Worm (Caenorhabditis elegans): ENCODE measurements around the gene osgn-1.
"Not testable (repeated sequence)": the region's sequence is repeated elsewhere in the genome, so short reads cannot be mapped to it uniquely, and the experiment has no call there.

Gene osgn-1

DNA sequence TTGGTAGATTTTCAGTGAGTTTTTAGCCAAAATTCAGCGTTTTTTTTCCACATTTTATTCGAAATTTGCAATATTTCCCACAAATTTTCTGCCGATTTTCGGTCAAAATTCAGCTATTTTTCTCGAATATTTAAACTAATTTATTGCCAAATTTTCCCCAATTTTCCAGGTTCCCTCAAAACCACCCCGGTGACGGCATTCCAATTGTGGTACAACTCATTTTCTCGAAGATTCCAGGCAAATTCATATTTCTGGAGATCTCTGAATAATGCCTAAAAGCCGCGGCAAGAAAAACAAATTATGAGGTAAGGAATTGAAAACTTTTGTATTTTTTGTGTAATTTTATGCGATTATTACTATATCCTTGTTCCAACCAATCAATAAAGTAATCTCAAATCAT is at the start of gene osgn-1:
Gene osgn-1, plus strand, starts transcription at position 301 of the 400 bp plus-strand sequence.
- no peak for TF ChIP-seq dao-5 (tag; optimal IDR thresholded peaks at IDR 0.05)
- no peak for TF ChIP-seq W03F9.2 (tag; optimal IDR thresholded peaks at IDR 0.05)
- TF ChIP-seq him-1 (tag; optimal IDR thresholded peaks at IDR 0.05), result no peak

DNA sequence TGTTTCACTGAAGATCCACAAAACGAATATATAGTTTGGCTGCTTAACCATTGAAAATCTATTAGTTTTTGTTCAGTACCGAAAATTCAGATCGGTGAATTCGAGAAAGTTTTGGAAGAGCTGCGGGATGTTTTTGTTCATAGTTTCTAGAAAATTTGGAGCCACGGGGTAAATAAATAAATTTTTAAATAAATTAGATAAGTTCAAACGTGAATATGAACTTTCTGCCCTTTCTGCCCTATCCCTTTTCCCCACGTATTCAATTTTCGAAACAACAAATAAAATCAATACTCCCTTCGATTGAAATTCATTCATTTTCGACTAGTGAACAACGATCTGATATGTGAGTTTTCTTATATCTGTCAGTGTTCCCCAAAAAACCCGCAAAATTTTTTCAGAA is 45.1 kb upstream of the osgn-1 start, which contains the start of gene scrm-5:
Gene scrm-5, plus strand, starts transcription at position 301 of the 400 bp plus-strand sequence.
- TF ChIP-seq W03F9.2 (tag; optimal IDR thresholded peaks at IDR 0.05) (no peak), him-1 (tag; optimal IDR thresholded peaks at IDR 0.05) (no peak), dao-5 (tag; optimal IDR thresholded peaks at IDR 0.05) (no peak)

DNA sequence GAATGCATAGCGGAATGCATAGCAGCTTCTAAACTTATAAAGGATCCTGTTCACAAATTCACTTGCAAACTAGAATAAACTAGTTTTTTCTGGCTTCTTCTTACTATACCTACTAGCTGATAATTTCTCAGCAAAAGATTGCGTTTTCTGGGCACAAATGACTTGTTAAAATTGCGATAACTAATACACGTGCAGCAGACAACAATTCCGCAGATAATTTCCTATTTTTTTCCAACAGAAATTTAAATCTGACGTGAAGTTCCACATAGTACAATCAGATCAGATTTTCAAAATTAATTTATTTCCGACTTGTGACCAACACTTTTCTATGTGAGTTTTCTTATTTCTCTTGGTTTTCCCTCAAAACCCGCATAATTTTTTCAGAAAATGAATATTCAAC is 42.8 kb upstream of the osgn-1 start, which contains the start of gene scrm-8:
Gene scrm-8, plus strand, starts transcription at position 301 of the 400 bp plus-strand sequence.
- TF ChIP-seq W03F9.2 (tag; optimal IDR thresholded peaks at IDR 0.05), result no peak
- no peak for TF ChIP-seq him-1 (tag; optimal IDR thresholded peaks at IDR 0.05)
- TF ChIP-seq dao-5 (tag; optimal IDR thresholded peaks at IDR 0.05), result no peak

DNA sequence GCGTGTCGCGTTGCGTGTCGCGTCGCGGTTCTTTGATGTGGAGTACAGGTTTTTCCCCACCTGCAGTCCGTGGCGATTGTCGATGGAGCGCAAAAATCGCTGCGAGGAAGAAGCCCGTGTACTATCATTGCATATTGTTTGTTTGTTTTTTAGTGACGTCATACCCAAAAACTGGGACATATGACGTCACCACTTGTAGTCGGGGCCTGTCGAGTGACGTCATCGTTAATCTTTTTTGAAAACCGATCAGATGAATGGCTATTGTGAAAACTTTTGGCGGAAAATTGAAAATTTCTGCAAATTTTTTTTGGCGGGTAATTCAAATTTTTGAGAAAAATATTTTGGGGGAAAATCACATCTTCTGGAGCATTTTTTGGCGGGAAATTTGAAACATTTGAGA is 39.9 kb upstream of the osgn-1 start:
- TF ChIP-seq him-1 (tag; optimal IDR thresholded peaks at IDR 0.05) (no peak), dao-5 (tag; optimal IDR thresholded peaks at IDR 0.05) (no peak), W03F9.2 (tag; optimal IDR thresholded peaks at IDR 0.05) (no peak)

DNA sequence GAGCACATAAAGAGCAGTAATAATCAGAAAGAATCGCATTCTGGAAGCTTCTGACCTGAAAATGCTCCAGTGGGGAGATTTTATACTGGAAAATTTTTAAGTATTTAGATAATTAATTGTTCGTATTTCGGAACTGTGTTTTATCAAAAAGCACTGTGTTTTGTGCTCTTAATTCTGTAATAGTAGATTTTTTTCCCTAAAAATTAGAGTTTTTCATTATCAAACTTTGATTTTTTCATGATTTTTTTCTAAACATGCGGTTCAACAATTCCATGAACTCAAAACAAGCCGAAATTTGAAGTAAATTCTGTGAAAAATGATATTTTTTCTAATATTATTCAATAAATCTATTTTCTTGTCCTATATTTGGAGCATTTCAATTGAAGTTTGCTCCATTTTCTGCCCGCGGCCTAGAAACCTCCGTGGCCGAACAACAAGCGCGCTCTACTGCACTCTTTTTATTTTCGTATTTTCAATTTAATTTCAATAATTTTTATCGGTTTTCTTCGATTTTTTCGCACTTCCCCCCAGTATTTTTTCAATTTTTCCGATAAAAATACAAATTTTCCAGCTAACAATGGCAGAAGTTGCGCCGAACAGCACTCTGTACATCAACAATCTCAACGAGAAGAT is 35.5 kb upstream of the osgn-1 start, which contains the start of the genes K08D10.13 and rnp-2:
Gene K08D10.13, minus strand, starts transcription at position 51 of the 633 bp plus-strand sequence.
Gene rnp-2, plus strand, starts transcription at position 546 of the 633 bp plus-strand sequence.
- TF ChIP-seq W03F9.2 (tag; optimal IDR thresholded peaks at IDR 0.05) (peak; percentile 64), him-1 (tag; optimal IDR thresholded peaks at IDR 0.05) (no peak)

DNA sequence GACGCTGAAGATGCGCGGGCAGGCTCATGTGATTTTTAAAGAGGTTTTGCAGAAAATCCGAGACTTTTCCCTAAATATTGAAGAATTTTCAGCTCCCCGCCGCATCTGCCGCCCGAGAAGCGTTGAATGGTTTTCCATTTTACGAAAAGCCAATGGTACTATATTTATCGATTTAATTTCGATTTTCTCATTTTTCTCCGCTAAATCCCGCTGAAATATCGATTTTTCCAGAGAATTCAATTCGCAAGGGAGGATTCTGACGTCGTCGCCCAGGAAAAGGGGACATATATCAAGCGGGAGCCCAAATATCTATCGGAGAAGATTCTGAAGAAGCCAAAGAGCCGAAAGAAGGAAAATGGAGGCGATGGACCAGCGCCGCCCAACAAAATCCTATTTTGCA is 34.9 kb upstream of the osgn-1 start:
- TF ChIP-seq dao-5 (tag; optimal IDR thresholded peaks at IDR 0.05) (no peak), him-1 (tag; optimal IDR thresholded peaks at IDR 0.05) (no peak), W03F9.2 (tag; optimal IDR thresholded peaks at IDR 0.05) (no peak)

DNA sequence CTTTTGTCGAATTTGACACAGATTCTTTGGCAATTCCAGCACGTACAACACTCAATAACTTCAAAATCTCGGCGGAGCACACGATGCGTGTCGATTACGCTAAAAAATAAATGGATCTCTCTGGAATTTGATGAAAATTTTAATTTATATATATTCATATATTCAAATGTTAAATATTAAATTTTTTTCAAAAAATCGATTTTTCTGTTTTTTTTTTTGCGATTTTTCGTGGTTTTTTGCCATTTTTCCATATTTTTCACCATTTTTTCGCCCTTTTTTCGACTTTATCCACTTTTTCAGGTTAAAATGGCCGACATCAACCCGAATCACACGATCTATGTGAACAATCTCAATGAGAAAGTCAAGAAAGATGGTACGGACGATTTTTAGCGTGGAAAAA is 33.4 kb upstream of the osgn-1 start, which contains the start of gene rnp-3:
Gene rnp-3, plus strand, starts transcription at position 301 of the 400 bp plus-strand sequence.
- TF ChIP-seq him-1 (tag; optimal IDR thresholded peaks at IDR 0.05) (no peak), W03F9.2 (tag; optimal IDR thresholded peaks at IDR 0.05) (no peak), dao-5 (tag; optimal IDR thresholded peaks at IDR 0.05) (no peak)

DNA sequence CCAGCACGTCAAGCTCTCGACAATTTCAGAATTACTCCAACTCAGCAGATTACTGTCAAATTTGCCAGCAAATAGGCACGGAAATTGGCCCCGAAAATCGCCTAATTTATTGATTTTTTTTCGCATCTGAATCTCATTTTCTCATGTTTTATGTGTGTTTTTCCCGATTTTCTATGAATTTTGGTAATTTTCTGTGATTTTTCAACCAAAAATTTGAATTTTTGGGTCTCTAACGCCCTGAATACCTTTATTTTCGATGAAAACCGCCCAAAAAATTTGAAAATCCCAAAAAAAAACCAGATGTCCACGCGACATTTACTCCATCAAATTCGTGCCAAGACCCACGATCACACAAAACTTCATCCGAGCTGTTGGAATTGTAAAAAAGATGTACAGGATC is 31.1 kb upstream of the osgn-1 start, which contains the start of gene dnj-15:
Gene dnj-15, plus strand, starts transcription at position 301 of the 400 bp plus-strand sequence.
- TF ChIP-seq W03F9.2 (tag; optimal IDR thresholded peaks at IDR 0.05) (no peak), dao-5 (tag; optimal IDR thresholded peaks at IDR 0.05) (no peak), him-1 (tag; optimal IDR thresholded peaks at IDR 0.05) (no peak)

DNA sequence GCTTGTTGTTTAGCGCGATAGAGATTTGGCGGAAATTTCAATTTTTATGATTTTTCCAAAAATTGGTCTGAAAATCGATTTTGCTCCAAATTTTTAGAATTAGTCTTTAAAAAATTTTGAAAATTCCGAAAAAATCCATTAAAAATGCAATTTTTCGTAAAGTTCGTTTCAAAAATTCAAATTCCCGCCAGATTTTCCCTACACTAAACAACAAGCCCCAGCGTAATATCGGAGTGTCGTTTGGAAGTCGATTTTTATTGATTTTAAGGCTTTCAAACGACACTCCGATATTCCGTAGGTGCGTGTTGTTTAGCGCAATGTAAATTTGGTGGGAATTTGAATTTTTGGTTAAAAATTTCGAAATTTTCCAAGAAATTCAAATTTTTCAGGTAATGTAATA is 30.5 kb upstream of the osgn-1 start:
- TF ChIP-seq W03F9.2 (tag; optimal IDR thresholded peaks at IDR 0.05) (no peak), him-1 (tag; optimal IDR thresholded peaks at IDR 0.05) (no peak), dao-5 (tag; optimal IDR thresholded peaks at IDR 0.05) (no peak)

DNA sequence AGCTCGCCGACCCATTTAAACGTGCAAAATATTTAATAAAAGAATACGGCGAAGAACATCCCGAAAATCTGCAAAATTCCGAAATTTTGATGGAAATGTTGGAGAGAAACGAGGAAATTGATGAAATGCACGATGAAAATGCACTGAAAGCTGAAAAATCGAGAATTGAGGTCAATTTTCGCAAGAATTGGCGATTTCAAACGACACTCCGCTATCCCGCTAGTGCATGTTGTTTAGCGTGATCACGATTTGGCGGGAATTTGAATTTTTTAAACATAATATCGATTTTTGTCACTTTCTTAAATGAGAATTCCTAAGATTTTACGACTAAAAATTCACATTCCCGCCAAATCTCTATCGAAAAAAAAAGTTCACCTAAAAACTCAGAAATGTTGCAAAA is 29.6 kb upstream of the osgn-1 start:
- TF ChIP-seq him-1 (tag; optimal IDR thresholded peaks at IDR 0.05) (no peak), W03F9.2 (tag; optimal IDR thresholded peaks at IDR 0.05) (no peak), dao-5 (tag; optimal IDR thresholded peaks at IDR 0.05) (no peak)

DNA sequence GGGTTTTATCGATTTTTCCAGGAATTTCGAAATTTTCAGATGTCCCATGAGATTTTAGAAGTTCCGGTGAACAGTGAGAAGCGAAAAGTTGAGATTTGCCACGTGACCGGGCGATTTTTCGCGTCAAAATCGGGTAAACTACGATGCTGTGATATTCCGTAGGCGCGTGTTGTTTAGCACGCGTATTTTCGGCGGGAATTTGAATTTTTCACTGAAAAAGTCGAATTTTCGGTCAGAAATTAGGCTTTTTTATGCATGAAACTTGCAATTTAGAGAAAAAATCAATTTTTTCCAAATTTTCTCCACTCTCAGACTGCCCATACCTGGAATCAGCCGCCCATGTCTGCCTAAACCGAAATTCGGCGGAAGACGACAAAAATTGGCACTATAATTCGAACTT is 28.8 kb upstream of the osgn-1 start, which contains the start of gene tsen-34:
Gene tsen-34, plus strand, starts transcription at position 34 of the 400 bp plus-strand sequence.
- no peak for TF ChIP-seq dao-5 (tag; optimal IDR thresholded peaks at IDR 0.05)
- TF ChIP-seq W03F9.2 (tag; optimal IDR thresholded peaks at IDR 0.05), result no peak
- TF ChIP-seq him-1 (tag; optimal IDR thresholded peaks at IDR 0.05), result no peak

DNA sequence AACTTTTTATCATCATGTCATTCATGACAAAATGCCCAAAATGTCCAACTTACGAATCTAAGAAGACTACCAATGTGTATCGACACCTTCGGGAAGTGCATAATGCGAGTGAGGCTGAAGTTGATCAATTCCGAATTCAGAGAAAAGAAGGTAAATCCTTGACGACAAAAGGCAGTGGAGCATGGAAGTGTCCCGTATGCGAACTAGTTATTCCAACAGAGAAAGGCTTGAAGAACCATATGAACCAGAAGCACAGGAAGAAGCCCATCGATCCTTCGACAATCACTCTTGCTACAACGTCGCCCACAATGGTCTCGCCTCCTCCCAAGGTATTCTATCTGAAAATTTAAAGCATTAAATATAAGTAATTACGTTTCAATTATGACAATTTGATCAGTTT is 21.1 kb upstream of the osgn-1 start, which contains the start of gene K08D10.11:
Gene K08D10.11, minus strand, starts transcription at position 101 of the 400 bp plus-strand sequence.
- not testable (repeated sequence) for TF ChIP-seq him-1, dao-5, W03F9.2 (tag; optimal IDR thresholded peaks at IDR 0.05)

DNA sequence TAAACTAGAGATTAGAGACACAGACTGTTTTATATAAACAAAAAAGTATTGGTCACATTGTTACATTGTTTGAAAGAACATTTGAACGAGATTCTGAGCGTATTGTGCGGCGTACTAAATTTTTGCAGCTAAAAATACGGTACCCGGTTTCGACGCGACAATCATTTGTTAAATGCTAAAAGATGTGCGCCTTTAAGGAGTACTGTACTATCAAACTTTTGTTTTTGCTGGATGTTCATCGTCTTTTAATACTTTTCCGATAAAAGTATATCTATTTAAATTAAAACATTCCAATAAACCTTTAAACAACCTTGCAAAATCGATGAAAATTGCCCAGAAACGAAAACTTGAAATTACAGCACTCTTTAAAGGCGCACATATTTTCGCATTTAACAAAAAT is 10.5 kb upstream of the osgn-1 start, which contains the start of gene K06B9.6:
Gene K06B9.6, minus strand, starts transcription at position 101 of the 400 bp plus-strand sequence.
- TF ChIP-seq W03F9.2, dao-5, him-1 (tag; optimal IDR thresholded peaks at IDR 0.05): not testable (repeated sequence)

DNA sequence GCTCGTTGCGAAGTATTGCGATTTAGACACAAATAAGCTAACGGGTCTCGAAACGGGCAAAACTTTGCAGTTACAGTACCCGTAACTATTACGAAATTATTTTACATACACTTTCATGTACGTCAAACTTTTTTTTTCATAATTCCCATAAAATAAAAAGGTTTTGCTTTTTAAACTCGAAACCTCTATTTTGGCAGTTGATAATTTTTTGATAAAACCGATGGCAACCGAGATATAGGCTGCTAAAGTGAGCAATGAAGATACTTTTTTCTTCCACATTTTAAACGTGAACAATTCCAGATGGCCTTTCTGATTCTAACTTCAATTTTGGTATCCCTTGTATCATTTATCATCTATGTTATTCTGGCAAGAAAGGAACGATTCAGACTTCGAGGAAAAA is 10.0 kb upstream of the osgn-1 start, which contains the start of gene cyp-25A6:
Gene cyp-25A6, plus strand, starts transcription at position 301 of the 400 bp plus-strand sequence.
- TF ChIP-seq dao-5, him-1, W03F9.2 (tag; optimal IDR thresholded peaks at IDR 0.05): not testable (repeated sequence)
